Fruit fly (Drosophila melanogaster): ENCODE results near the gene CCT7.

CCT7 gene

DNA sequence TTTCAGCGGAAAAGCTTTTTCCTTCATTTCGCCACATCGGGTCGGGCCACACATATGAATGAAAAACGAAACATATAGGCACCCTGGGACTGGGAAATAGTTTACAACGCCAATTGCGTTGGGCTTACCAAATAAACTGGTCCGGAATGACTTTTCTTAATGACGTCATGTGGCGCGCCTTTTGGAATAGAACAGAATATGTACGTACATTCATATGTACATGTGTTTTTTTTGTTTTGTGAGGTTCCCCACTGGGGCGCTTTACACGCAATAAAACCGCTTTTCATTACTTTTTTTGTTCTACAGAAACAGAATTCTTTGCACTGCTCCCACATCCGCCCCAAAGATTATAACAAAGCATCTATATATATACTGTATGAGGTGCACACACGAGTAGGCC, 3.0 kb upstream of the CCT7 start:
- no peak for TF ChIP-seq tai (GFP tag; optimal IDR thresholded peaks at IDR 0.05)
- no peak for TF ChIP-seq dsf (GFP tag; optimal IDR thresholded peaks at IDR 0.05; ENCODE audit: borderline replicate concordance)
- no peak for TF ChIP-seq Abd-B (GFP tag; optimal IDR thresholded peaks at IDR 0.05)
- no peak for TF ChIP-seq HLH106 (tag; optimal IDR thresholded peaks at IDR 0.05)
- TF ChIP-seq Jra (GFP tag; optimal IDR thresholded peaks at IDR 0.05): no peak
- TF ChIP-seq Dfd (GFP tag; optimal IDR thresholded peaks at IDR 0.05): no peak
- TF ChIP-seq Rel (GFP tag; optimal IDR thresholded peaks at IDR 0.05): no peak
- no peak for TF ChIP-seq Rel (tag; optimal IDR thresholded peaks at IDR 0.05)
- TF ChIP-seq N (GFP tag; optimal IDR thresholded peaks at IDR 0.05): no peak
- no peak for TF ChIP-seq jim (GFP tag; optimal IDR thresholded peaks at IDR 0.05)
- TF ChIP-seq Hnf4 (GFP tag; optimal IDR thresholded peaks at IDR 0.05): no peak
- no peak for TF ChIP-seq sv (GFP tag; optimal IDR thresholded peaks at IDR 0.05)
- TF ChIP-seq CG9705 (GFP tag; optimal IDR thresholded peaks at IDR 0.05): no peak
- TF ChIP-seq dl (GFP tag; optimal IDR thresholded peaks at IDR 0.05; ENCODE audit: insufficient read depth in 1 of 2, partially characterized antibody in 2 of 2): no peak
- TF ChIP-seq Hr78 (GFP tag; optimal IDR thresholded peaks at IDR 0.05): no peak
- no peak for TF ChIP-seq brk (GFP tag; optimal IDR thresholded peaks at IDR 0.05)

DNA sequence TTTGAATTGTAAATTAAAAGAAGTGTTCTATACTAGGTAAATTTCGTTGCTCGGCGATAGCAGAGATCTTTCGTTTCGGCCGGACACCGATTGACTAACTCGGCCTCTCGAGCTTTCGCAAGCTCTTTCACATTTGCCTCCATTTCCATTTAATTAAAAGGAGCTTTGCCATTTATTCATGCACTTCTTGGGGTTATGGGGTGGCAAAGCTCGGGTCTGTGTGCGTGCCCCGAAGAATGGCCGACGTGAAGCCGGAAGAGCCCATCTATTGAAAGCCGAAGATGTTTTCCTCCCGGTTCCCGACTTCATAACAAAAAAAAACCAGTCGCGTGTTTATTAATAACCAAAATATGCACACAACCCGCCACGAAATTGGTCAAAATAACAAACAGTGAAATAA, 1.5 kb upstream of the CCT7 start:
- TF ChIP-seq pan (optimal IDR thresholded peaks at IDR 0.05): no peak
- no peak for TF ChIP-seq woc (GFP tag; optimal IDR thresholded peaks at IDR 0.05)
- TF ChIP-seq CrebA (GFP tag; optimal IDR thresholded peaks at IDR 0.05; ENCODE audit: borderline replicate concordance): no peak
- TF ChIP-seq CG32264 (GFP tag; optimal IDR thresholded peaks at IDR 0.05): no peak
- TF ChIP-seq usp (GFP tag; optimal IDR thresholded peaks at IDR 0.05): no peak
- no peak for TF ChIP-seq ey (GFP tag; optimal IDR thresholded peaks at IDR 0.05)
- TF ChIP-seq Vsx2 (GFP tag; optimal IDR thresholded peaks at IDR 0.05; ENCODE audit: partially characterized antibody): no peak
- TF ChIP-seq sv (GFP tag; optimal IDR thresholded peaks at IDR 0.05): no peak
- TF ChIP-seq GATAd (GFP tag; optimal IDR thresholded peaks at IDR 0.05): no peak
- TF ChIP-seq Hnf4 (GFP tag; optimal IDR thresholded peaks at IDR 0.05): no peak
- TF ChIP-seq sage (GFP tag; optimal IDR thresholded peaks at IDR 0.05): no peak
- TF ChIP-seq jim (GFP tag; optimal IDR thresholded peaks at IDR 0.05): no peak
- no peak for TF ChIP-seq Myc (optimal IDR thresholded peaks at IDR 0.05)
- no peak for TF ChIP-seq foxo (GFP tag; optimal IDR thresholded peaks at IDR 0.05)

DNA sequence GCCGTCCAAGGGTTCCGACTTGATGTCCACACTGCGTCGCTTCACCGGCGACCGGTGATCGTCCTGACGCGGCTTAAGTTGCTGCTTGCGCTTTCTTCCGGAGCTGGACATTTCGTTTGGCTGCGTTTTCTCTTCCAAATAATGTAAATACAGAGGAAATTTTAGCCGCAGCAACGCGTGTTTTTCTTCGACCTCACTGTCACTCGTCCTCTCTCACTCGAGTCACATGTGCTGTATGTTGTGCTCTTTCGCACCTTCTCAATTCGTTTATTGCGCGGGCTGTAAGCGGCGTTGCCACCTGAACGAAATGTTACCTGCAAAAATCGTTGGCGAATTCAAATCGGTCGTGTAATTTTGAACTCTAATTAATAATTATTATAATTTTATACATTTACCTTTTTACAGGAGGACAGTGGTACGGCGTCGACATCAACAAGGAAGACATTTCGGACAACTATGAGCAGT, 4.1 kb downstream of the CCT7 start, which contains the start of gene CG9839:
CG9839 (minus strand) TSS at position 415 of the 465 bp plus-strand sequence.
- TF ChIP-seq jim (GFP tag; optimal IDR thresholded peaks at IDR 0.05) (no peak), CrebA (GFP tag; optimal IDR thresholded peaks at IDR 0.05; ENCODE audit: borderline replicate concordance) (no peak), dmrt93B (GFP tag; optimal IDR thresholded peaks at IDR 0.05) (no peak), sv (GFP tag; optimal IDR thresholded peaks at IDR 0.05) (no peak), OdsH (GFP tag; optimal IDR thresholded peaks at IDR 0.05) (no peak), Dif (GFP tag; optimal IDR thresholded peaks at IDR 0.05; ENCODE audit: partially characterized antibody) (no peak), CG32264 (GFP tag; optimal IDR thresholded peaks at IDR 0.05) (no peak), fru (GFP tag; optimal IDR thresholded peaks at IDR 0.05) (no peak), HLH106 (tag; optimal IDR thresholded peaks at IDR 0.05) (no peak), Hnf4 (GFP tag; optimal IDR thresholded peaks at IDR 0.05) (no peak)

DNA sequence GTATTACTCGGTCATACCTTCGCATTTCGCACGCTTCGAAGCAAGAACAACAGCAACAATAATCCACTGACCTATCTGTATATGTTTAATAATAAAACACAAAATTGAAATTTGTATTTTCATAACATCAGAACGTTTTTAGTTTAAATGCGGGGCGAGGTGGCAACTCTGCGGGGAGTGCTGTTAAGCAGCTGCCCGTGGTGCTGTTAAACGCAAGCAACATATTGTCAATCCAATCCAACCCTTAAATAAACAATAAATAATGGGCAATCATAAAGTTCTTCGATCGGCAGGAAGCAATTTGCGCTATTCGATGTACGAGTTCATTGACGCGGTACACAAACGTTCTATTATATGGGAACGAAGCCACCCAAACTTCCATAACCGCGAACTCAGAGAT, 4.7 kb downstream of the CCT7 start, which contains the start of gene hng2:
hng2 (plus strand) TSS at position 219 of the 400 bp plus-strand sequence.
- no peak for TF ChIP-seq h (GFP tag; optimal IDR thresholded peaks at IDR 0.05)
- peak; percentile 9 for TF ChIP-seq Myc (optimal IDR thresholded peaks at IDR 0.05)
- TF ChIP-seq OdsH (GFP tag; optimal IDR thresholded peaks at IDR 0.05): no peak

DNA sequence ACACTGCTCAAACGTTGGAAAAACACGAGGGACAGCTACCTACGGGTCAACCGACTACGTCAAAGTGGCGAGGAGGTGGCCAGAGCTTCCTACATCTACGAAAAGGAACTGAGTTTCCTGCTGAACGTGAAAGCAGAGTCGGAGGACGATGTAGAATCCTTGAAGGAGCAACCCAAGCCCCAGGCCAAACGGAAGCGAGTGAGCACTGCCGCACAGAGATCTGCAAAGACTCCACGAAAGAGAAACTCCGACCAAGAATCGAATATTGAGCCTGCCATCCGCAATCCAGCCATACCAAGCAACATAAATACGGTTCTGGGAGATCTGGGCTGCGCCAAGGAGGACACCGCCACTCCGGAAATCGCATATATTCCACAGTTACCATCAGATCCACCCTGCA, 5.3 kb downstream of the CCT7 start:
- no peak for TF ChIP-seq Abd-B (GFP tag; optimal IDR thresholded peaks at IDR 0.05)
- no peak for TF ChIP-seq dsf (GFP tag; optimal IDR thresholded peaks at IDR 0.05; ENCODE audit: borderline replicate concordance)
- TF ChIP-seq Mio (GFP tag; optimal IDR thresholded peaks at IDR 0.05): no peak
- TF ChIP-seq sage (GFP tag; optimal IDR thresholded peaks at IDR 0.05): no peak
- TF ChIP-seq dl (GFP tag; optimal IDR thresholded peaks at IDR 0.05; ENCODE audit: insufficient read depth in 1 of 2, partially characterized antibody in 2 of 2): no peak
- no peak for TF ChIP-seq foxo (GFP tag; optimal IDR thresholded peaks at IDR 0.05)
- no peak for TF ChIP-seq pan (optimal IDR thresholded peaks at IDR 0.05)
- no peak for TF ChIP-seq sv (GFP tag; optimal IDR thresholded peaks at IDR 0.05)
- no peak for TF ChIP-seq Hr83 (GFP tag; optimal IDR thresholded peaks at IDR 0.05; ENCODE audit: poor library complexity, severe bottlenecking)
